Fruit fly (Drosophila melanogaster) whole organism, embryonic: ENCODE results near the gene Lsd-1.
A peak's percentile ranks its signal among the peaks of the same experiment; 100 is the strongest.

Source experiments
- BEAF-32 ChIP-seq: fragments of 200-800 bp; sonication (Bioruptor generic); optimal IDR thresholded peaks from 3 replicates; lab custom pipeline; 2017; ENCODE audit warnings: missing biosample characterization, missing genetic modification characterization, mild to moderate bottlenecking, moderate library complexity, missing genetic modification reagents
- BtbVII ChIP-seq: fragments of 200-800 bp; sonication (Bioruptor generic); optimal IDR thresholded peaks from 3 replicates; lab custom pipeline; 2017; ENCODE audit warnings: missing biosample characterization, mild to moderate bottlenecking, missing genetic modification characterization
- CG10209 ChIP-seq: fragments of 200-800 bp; sonication (Bioruptor generic); optimal IDR thresholded peaks from 3 replicates; lab custom pipeline; 2017; ENCODE audit warnings: missing biosample characterization, mild to moderate bottlenecking, missing genetic modification characterization, missing genetic modification reagents
- CG11093 ChIP-seq: fragments of 200-800 bp; sonication (Bioruptor generic); IDR thresholded peaks from 3 replicates; pipeline ENCODE4 v1.3.6; 2022; ENCODE audit warnings: missing biosample characterization, missing genetic modification characterization
- CG11398 ChIP-seq: fragments of 200-800 bp; sonication (Bioruptor generic); optimal IDR thresholded peaks from 2 replicates; lab custom pipeline; 2016; ENCODE audit warnings: missing biosample characterization, missing genetic modification characterization
- CG11456 ChIP-seq: fragments of 200-800 bp; sonication (Bioruptor generic); IDR thresholded peaks from 3 replicates; pipeline ENCODE4 v1.3.6; 2022; ENCODE audit warnings: missing biosample characterization, missing genetic modification characterization
- CG12071 ChIP-seq: fragments of 200-800 bp; sonication (Bioruptor generic); optimal IDR thresholded peaks from 3 replicates; lab custom pipeline; 2018; ENCODE audit warnings: missing biosample characterization, mild to moderate bottlenecking, missing genetic modification characterization
- CG13894 ChIP-seq: fragments of 200-800 bp; sonication (Bioruptor generic); optimal IDR thresholded peaks from 3 replicates; lab custom pipeline; 2018; ENCODE audit warnings: missing biosample characterization, mild to moderate bottlenecking, missing genetic modification characterization, moderate library complexity
- CG15514 ChIP-seq: fragments of 200-800 bp; sonication (Bioruptor generic); optimal IDR thresholded peaks from 3 replicates; lab custom pipeline; 2017; ENCODE audit warnings: missing biosample characterization, missing genetic modification characterization, mild to moderate bottlenecking, moderate library complexity, missing genetic modification reagents
- CG15696 ChIP-seq: fragments of 200-800 bp; sonication (Bioruptor generic); optimal IDR thresholded peaks from 2 replicates; lab custom pipeline; 2019; ENCODE audit warnings: missing biosample characterization, mild to moderate bottlenecking, missing genetic modification characterization, moderate library complexity
- CG7357 ChIP-seq: fragments of 200-800 bp; sonication (Bioruptor generic); IDR thresholded peaks from 3 replicates; pipeline ENCODE4 v1.3.6; 2022; ENCODE audit warnings: missing biosample characterization, missing genetic modification characterization
- CG7372 ChIP-seq: fragments of 200-800 bp; sonication (Bioruptor generic); IDR thresholded peaks from 2 replicates; pipeline ENCODE4 v1.3.6; 2022; ENCODE audit warnings: missing biosample characterization, missing genetic modification characterization
- CG8290 ChIP-seq, 3 experiments: fragments of 200-800 bp; sonication (Bioruptor generic); optimal IDR thresholded peaks; 2 replicates each; lab custom pipeline; 2016 to 2019; ENCODE audit warnings: missing biosample characterization in 3 of 3, missing genetic modification characterization in 3 of 3, mild to moderate bottlenecking in 2 of 3, moderate library complexity in 1 of 3
- E2f1 ChIP-seq: fragments of 200-800 bp; sonication (Bioruptor generic); IDR thresholded peaks from 2 replicates; pipeline ENCODE4 v1.3.6; 2022; ENCODE audit warnings: missing biosample characterization, missing genetic modification characterization
- E2f2 ChIP-seq: fragments of 200-800 bp; sonication (Bioruptor generic); IDR thresholded peaks from 2 replicates; pipeline ENCODE4 v1.3.6; 2022; ENCODE audit warnings: missing biosample characterization, missing genetic modification characterization
- ERR ChIP-seq: fragments of 200-800 bp; sonication (Bioruptor generic); optimal IDR thresholded peaks from 2 replicates; lab custom pipeline; 2016; ENCODE audit warnings: missing biosample characterization, missing genetic modification characterization
- Eip74EF ChIP-seq, 2 experiments: fragments of 200-800 bp in 1 of 2; fragments of >200 bp in 1 of 2; sonication (Bioruptor generic) in 1 of 2; optimal IDR thresholded peaks; 2 replicates each; lab custom pipeline; 2017 to 2019; ENCODE audit warnings: missing biosample characterization in 2 of 2, missing genetic modification characterization in 2 of 2, mild to moderate bottlenecking in 1 of 2, moderate library complexity in 1 of 2
- Hand ChIP-seq: fragments of 200-800 bp; sonication (Bioruptor generic); optimal IDR thresholded peaks from 2 replicates; lab custom pipeline; 2017; ENCODE audit warnings: mild to moderate bottlenecking, missing biosample characterization, missing genetic modification reagents, missing genetic modification characterization
- Hey ChIP-seq: fragments of 200-800 bp; sonication (Bioruptor generic); optimal IDR thresholded peaks from 3 replicates; lab custom pipeline; 2018; ENCODE audit warnings: missing biosample characterization, mild to moderate bottlenecking, missing genetic modification characterization
- HmgZ ChIP-seq: fragments of 200-800 bp; sonication (Bioruptor generic); optimal IDR thresholded peaks from 2 replicates; lab custom pipeline; 2018; ENCODE audit warnings: missing biosample characterization, mild to moderate bottlenecking, missing genetic modification characterization
- Hmr ChIP-seq: fragments of 200-800 bp; sonication (Bioruptor generic); optimal IDR thresholded peaks from 3 replicates; lab custom pipeline; 2017; ENCODE audit warnings: mild to moderate bottlenecking, missing biosample characterization, missing genetic modification reagents, missing genetic modification characterization
- Myb ChIP-seq: fragments of 200-800 bp; sonication (Bioruptor generic); optimal IDR thresholded peaks from 2 replicates; lab custom pipeline; 2016; ENCODE audit warnings: missing biosample characterization, missing genetic modification characterization
- Rfx ChIP-seq: fragments of 200-800 bp; sonication (Bioruptor generic); IDR thresholded peaks from 2 replicates; pipeline ENCODE4 v1.3.6; 2022; ENCODE audit warnings: missing biosample characterization, missing genetic modification characterization
- Vsx1 ChIP-seq: fragments of 200-800 bp; sonication (Bioruptor generic); optimal IDR thresholded peaks from 2 replicates; lab custom pipeline; 2017; ENCODE audit warnings: missing biosample characterization, mild to moderate bottlenecking, missing genetic modification characterization, missing genetic modification reagents
- ab ChIP-seq: fragments of 200-800 bp; sonication (Bioruptor generic); optimal IDR thresholded peaks from 2 replicates; lab custom pipeline; 2016; ENCODE audit warnings: missing biosample characterization, missing genetic modification characterization
- bbx ChIP-seq: fragments of 200-800 bp; sonication (Bioruptor generic); IDR thresholded peaks from 2 replicates; pipeline ENCODE4 v1.3.6; 2022; ENCODE audit warnings: missing biosample characterization, missing genetic modification characterization; ENCODE audit not compliant: partially characterized antibody
- cato ChIP-seq: fragments of 200-800 bp; sonication (Bioruptor generic); optimal IDR thresholded peaks from 2 replicates; lab custom pipeline; 2016; ENCODE audit warnings: missing biosample characterization, missing genetic modification characterization, borderline replicate concordance
- caup ChIP-seq: fragments of 200-800 bp; sonication (Bioruptor generic); optimal IDR thresholded peaks from 3 replicates; lab custom pipeline; 2017; ENCODE audit warnings: missing biosample characterization, mild to moderate bottlenecking, missing genetic modification characterization, moderate library complexity; ENCODE audit not compliant: severe bottlenecking
- chinmo ChIP-seq: fragments of 200-800 bp; sonication (Bioruptor generic); IDR thresholded peaks from 4 replicates; pipeline ENCODE4 v1.3.6; 2022; ENCODE audit warnings: missing biosample characterization, missing genetic modification characterization; ENCODE audit not compliant: partially characterized antibody
- dati ChIP-seq: fragments of 200-800 bp; sonication (Bioruptor generic); IDR thresholded peaks from 2 replicates; pipeline ENCODE4 v1.3.6; 2022; ENCODE audit warnings: missing biosample characterization, missing genetic modification characterization
- ind ChIP-seq: fragments of 200-800 bp; sonication (Bioruptor generic); optimal IDR thresholded peaks from 3 replicates; lab custom pipeline; 2016; ENCODE audit warnings: missing biosample characterization, missing genetic modification characterization
- insv ChIP-seq, 2 experiments: fragments of 200-800 bp; sonication (Bioruptor generic); optimal IDR thresholded peaks; 3 replicates each; lab custom pipeline; 2016 to 2018; ENCODE audit warnings: missing biosample characterization in 2 of 2, missing genetic modification characterization in 2 of 2
- inv ChIP-seq: fragments of 200-800 bp; sonication (Bioruptor generic); IDR thresholded peaks from 2 replicates; pipeline ENCODE4 v1.3.6; 2022; ENCODE audit warnings: missing biosample characterization, missing genetic modification characterization; ENCODE audit not compliant: partially characterized antibody
- kah ChIP-seq: fragments of 200-800 bp; sonication (Bioruptor generic); optimal IDR thresholded peaks from 2 replicates; lab custom pipeline; 2018; ENCODE audit warnings: missing biosample characterization, mild to moderate bottlenecking, missing genetic modification characterization
- mirr ChIP-seq: fragments of 200-800 bp; sonication (Bioruptor generic); optimal IDR thresholded peaks from 3 replicates; lab custom pipeline; 2018; ENCODE audit warnings: missing biosample characterization, mild to moderate bottlenecking, missing genetic modification characterization
- nau ChIP-seq: fragments of 200-800 bp; sonication (Bioruptor generic); optimal IDR thresholded peaks from 3 replicates; lab custom pipeline; 2017; ENCODE audit warnings: missing biosample characterization, mild to moderate bottlenecking, missing genetic modification characterization, missing genetic modification reagents
- odd ChIP-seq: fragments of 200-800 bp; sonication (Bioruptor generic); optimal IDR thresholded peaks from 2 replicates; lab custom pipeline; 2017; ENCODE audit warnings: missing biosample characterization, mild to moderate bottlenecking, missing genetic modification characterization
- otp ChIP-seq: fragments of 200-800 bp; sonication (Bioruptor generic); IDR thresholded peaks from 3 replicates; pipeline ENCODE4, ENCODE4 v1.3.6; 2022; ENCODE audit warnings: missing biosample characterization, missing genetic modification characterization
- pho ChIP-seq: fragments of 200-800 bp; sonication (Bioruptor generic); optimal IDR thresholded peaks from 2 replicates; lab custom pipeline; 2016; ENCODE audit warnings: missing biosample characterization, missing genetic modification characterization
- rib ChIP-seq: fragments of 200-800 bp; sonication (Bioruptor generic); IDR thresholded peaks from 2 replicates; pipeline ENCODE4 v1.3.6; 2022; ENCODE audit warnings: missing biosample characterization, missing genetic modification characterization
- sd ChIP-seq: fragments of 200-800 bp; sonication (Bioruptor generic); optimal IDR thresholded peaks from 3 replicates; lab custom pipeline; 2018; ENCODE audit warnings: missing biosample characterization, mild to moderate bottlenecking, missing genetic modification characterization, moderate library complexity
- sob ChIP-seq: fragments of 200-800 bp; sonication (Bioruptor generic); IDR thresholded peaks from 2 replicates; pipeline ENCODE4 v1.3.6; 2022; ENCODE audit warnings: missing biosample characterization, missing genetic modification characterization
- sqz ChIP-seq: fragments of 200-800 bp; sonication (Bioruptor generic); optimal IDR thresholded peaks from 3 replicates; lab custom pipeline; 2018; ENCODE audit warnings: missing biosample characterization, mild to moderate bottlenecking, missing genetic modification characterization
- tll ChIP-seq, 2 experiments: fragments of 200-800 bp in 1 of 2; fragments of >200 bp in 1 of 2; sonication (Bioruptor generic) in 1 of 2; optimal IDR thresholded peaks; 2 replicates each; lab custom pipeline; 2017 to 2019; ENCODE audit warnings: missing biosample characterization in 2 of 2, missing genetic modification characterization in 2 of 2, mild to moderate bottlenecking in 1 of 2, moderate library complexity in 1 of 2
- toy ChIP-seq: fragments of 200-800 bp; sonication (Bioruptor generic); IDR thresholded peaks from 2 replicates; pipeline ENCODE4 v1.3.6; 2022; ENCODE audit warnings: missing biosample characterization, missing genetic modification characterization
- twi ChIP-seq: fragments of 200-800 bp; optimal IDR thresholded peaks from 2 replicates; lab custom pipeline; 2019; ENCODE audit warnings: missing biosample characterization, mild to moderate bottlenecking, missing genetic modification characterization, moderate library complexity
- unpg ChIP-seq: fragments of 200-800 bp; sonication (Bioruptor generic); optimal IDR thresholded peaks from 3 replicates; lab custom pipeline; 2018; ENCODE audit warnings: missing biosample characterization, mild to moderate bottlenecking, missing genetic modification characterization, moderate library complexity
- vfl ChIP-seq: fragments of 200-800 bp; sonication (Bioruptor generic); optimal IDR thresholded peaks from 2 replicates; lab custom pipeline; 2016; ENCODE audit warnings: missing biosample characterization, missing genetic modification characterization
- wdn ChIP-seq: fragments of 200-800 bp; sonication (Bioruptor generic); IDR thresholded peaks from 2 replicates; pipeline ENCODE4 v1.3.6; 2022; ENCODE audit warnings: missing biosample characterization, missing genetic modification characterization

Lsd-1 gene

DNA sequence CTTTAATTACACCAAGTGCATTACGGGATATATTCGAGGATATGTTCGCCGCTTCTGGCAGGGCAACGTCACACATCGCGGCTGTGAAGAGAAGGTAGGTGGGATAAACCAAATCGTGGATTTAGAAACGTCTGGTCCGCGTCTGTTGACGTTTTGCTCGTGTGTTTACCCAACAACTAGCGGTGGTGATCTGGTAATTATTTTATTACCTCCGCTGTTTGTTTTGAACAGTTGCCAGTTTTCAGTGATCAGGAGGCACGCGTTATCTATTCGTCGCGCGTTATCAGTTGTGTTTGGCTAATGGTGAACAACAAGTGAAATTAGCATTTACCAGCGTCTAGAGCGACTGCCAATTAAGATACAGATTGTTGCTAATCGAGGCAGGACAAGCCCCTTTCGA lies 34.6 kb upstream of the Lsd-1 start (continued):
- TF ChIP-seq CG13894 (tag; lab: Kevin White, UChicago) (peak; percentile 73), kah (GFP tag; lab: Kevin White, UChicago) (peak; percentile 24), CG7357 (GFP tag; lab: Robert Waterston, UW) (no peak), CG11398 (GFP tag; lab: Kevin White, UChicago) (peak; percentile 29), CG15696 (peak; percentile 30), tll (GFP tag; optimal IDR thresholded peaks at IDR 0.05; lab: Kevin White, UChicago) (peak in 1 of 2 experiments; percentile 74), mirr (GFP tag; lab: Kevin White, UChicago) (peak; percentile 89), HmgZ (tag; lab: Kevin White, UChicago) (peak; percentile 57), CG10209 (peak; percentile 40), BtbVII (peak; percentile 77), Rfx (GFP tag; lab: Robert Waterston, UW) (peak; percentile 48; the same call in 1 of the 2 replicates), CG7372 (GFP tag; lab: Robert Waterston, UW) (no peak), ab (GFP tag; lab: Kevin White, UChicago) (no peak), caup (GFP tag; lab: Kevin White, UChicago) (peak; percentile 78), CG8290 (GFP tag; optimal IDR thresholded peaks at IDR 0.05; lab: Kevin White, UChicago) (no peak), CG8290 (tag; optimal IDR thresholded peaks at IDR 0.05; lab: Kevin White, UChicago) (peak in 1 of 2 experiments; percentile 78), BEAF-32 (no peak), insv (GFP tag; optimal IDR thresholded peaks at IDR 0.05; lab: Kevin White, UChicago) (peak in 1 of 2 experiments; percentile 27), sd (tag; lab: Kevin White, UChicago) (no peak), vfl (GFP tag; lab: Kevin White, UChicago) (peak; percentile 3), E2f1 (GFP tag; lab: Robert Waterston, UW) (no peak), wdn (GFP tag; lab: Robert Waterston, UW) (0 out of 2 replicates have a peak, but pooled peaks have one; percentile 8), CG12071 (GFP tag; lab: Kevin White, UChicago) (peak; percentile 79), Vsx1 (GFP tag; lab: Kevin White, UChicago) (peak; percentile 41), dati (GFP tag; lab: Robert Waterston, UW) (no peak), sob (GFP tag; lab: Robert Waterston, UW) (peak; percentile 61; the same call in 1 of the 2 replicates), Eip74EF (GFP tag; optimal IDR thresholded peaks at IDR 0.05; lab: Kevin White, UChicago) (no peak), CG11093 (GFP tag; lab: Robert Waterston, UW) (no peak), CG11456 (GFP tag; lab: Robert Waterston, UW) (no peak; the same call in 2 of the 3 replicates), inv (no peak), rib (GFP tag; lab: Robert Waterston, UW) (peak; percentile 68; the same call in 1 of the 2 replicates), chinmo (0 out of 4 replicates have a peak, but pooled peaks have one; percentile 17), otp (GFP tag; lab: Robert Waterston, UW) (no peak), Hey (peak; percentile 57), Myb (GFP tag; lab: Kevin White, UChicago) (no peak), cato (GFP tag; lab: Kevin White, UChicago) (no peak), nau (GFP tag; lab: Kevin White, UChicago) (peak; percentile 38), toy (GFP tag; lab: Robert Waterston, UW) (no peak), bbx (no peak), twi (peak; percentile 75), ERR (GFP tag; lab: Kevin White, UChicago) (peak; percentile 7), sqz (GFP tag; lab: Kevin White, UChicago) (peak; percentile 10), CG15514 (GFP tag; lab: Kevin White, UChicago) (peak; percentile 62), Hand (GFP tag; lab: Kevin White, UChicago) (peak; percentile 42), pho (peak; percentile 52), Hmr (GFP tag; lab: Kevin White, UChicago) (peak; percentile 83), ind (GFP tag; lab: Kevin White, UChicago) (no peak), E2f2 (GFP tag; lab: Robert Waterston, UW) (no peak), odd (GFP tag; lab: Kevin White, UChicago) (peak; percentile 64), unpg (GFP tag; lab: Kevin White, UChicago) (peak; percentile 40)
